Worm (Caenorhabditis elegans) whole organism, mixed stage, embryonic: ENCODE results near the gene T05A12.4.

ENCODE experiments used
- M03D4.4 ChIP-seq: sonication (generic microtip); optimal IDR thresholded peaks from 2 replicates; lab custom pipeline; 2017; ENCODE audit warnings: mild to moderate bottlenecking, missing genetic modification characterization, missing compliant biosample characterization
- bed-3 ChIP-seq: fragments of 200-800 bp; sonication (Bioruptor generic); optimal IDR thresholded peaks from 3 replicates; lab custom pipeline; 2018; ENCODE audit warnings: mild to moderate bottlenecking, missing genetic modification characterization, moderate library complexity, missing compliant biosample characterization
- ceh-39 ChIP-seq: fragments of 150-350 bp; optimal IDR thresholded peaks from 2 replicates; lab custom pipeline; 2014; ENCODE audit warnings: missing biosample characterization, missing genetic modification characterization
- ceh-43 ChIP-seq: fragments of 200-800 bp; sonication (Bioruptor generic); optimal IDR thresholded peaks from 2 replicates; lab custom pipeline; 2018; ENCODE audit warnings: mild to moderate bottlenecking, missing genetic modification characterization, moderate library complexity, missing compliant biosample characterization
- ceh-83 ChIP-seq: fragments of 200-800 bp; sonication (Bioruptor generic); optimal IDR thresholded peaks from 2 replicates; lab custom pipeline; 2018; ENCODE audit warnings: mild to moderate bottlenecking, missing genetic modification characterization, missing compliant biosample characterization
- ces-1 ChIP-seq: fragments of 150-350 bp; optimal IDR thresholded peaks from 2 replicates; lab custom pipeline; 2014; ENCODE audit warnings: missing biosample characterization, missing genetic modification reagents, missing genetic modification characterization
- cnd-1 ChIP-seq: fragments of 200-800 bp; sonication (Bioruptor generic); optimal IDR thresholded peaks from 2 replicates; lab custom pipeline; 2018; ENCODE audit warnings: mild to moderate bottlenecking, missing genetic modification characterization, missing compliant biosample characterization
- drap-1 ChIP-seq: fragments of 200-800 bp; sonication (Bioruptor generic); optimal IDR thresholded peaks from 3 replicates; lab custom pipeline; 2018; ENCODE audit warnings: mild to moderate bottlenecking, missing genetic modification characterization, missing compliant biosample characterization
- elt-1 ChIP-seq: sonication (generic microtip); optimal IDR thresholded peaks from 2 replicates; lab custom pipeline; 2017; ENCODE audit warnings: missing genetic modification characterization, mild to moderate bottlenecking, missing compliant biosample characterization, antibody characterized with exemption, moderate library complexity, borderline replicate concordance; ENCODE audit not compliant: insufficient read depth
- elt-3 ChIP-seq: fragments of 150-350 bp; optimal IDR thresholded peaks from 2 replicates; lab custom pipeline; 2014; ENCODE audit warnings: missing biosample characterization, missing genetic modification characterization
- flh-1 ChIP-seq: fragments of 200-800 bp; sonication (Bioruptor generic); optimal IDR thresholded peaks from 2 replicates; lab custom pipeline; 2018; ENCODE audit warnings: mild to moderate bottlenecking, missing genetic modification characterization, moderate library complexity, missing compliant biosample characterization
- hlh-1 ChIP-seq: fragments of 150-350 bp; optimal IDR thresholded peaks from 2 replicates; lab custom pipeline; 2014; ENCODE audit warnings: missing biosample characterization, missing genetic modification reagents, missing genetic modification characterization
- lin-13 ChIP-seq: fragments of 150-350 bp; optimal IDR thresholded peaks from 2 replicates; lab custom pipeline; 2014; ENCODE audit warnings: missing biosample characterization, missing genetic modification characterization
- lin-32 ChIP-seq: fragments of 200-800 bp; sonication (Bioruptor generic); optimal IDR thresholded peaks from 2 replicates; lab custom pipeline; 2018; ENCODE audit warnings: mild to moderate bottlenecking, missing genetic modification characterization, missing compliant biosample characterization
- lsy-2 ChIP-seq: fragments of 150-350 bp; optimal IDR thresholded peaks from 2 replicates; lab custom pipeline; 2014; ENCODE audit warnings: missing biosample characterization, missing genetic modification characterization
- mab-5 ChIP-seq: fragments of 150-350 bp; optimal IDR thresholded peaks from 2 replicates; lab custom pipeline; 2014; ENCODE audit warnings: missing biosample characterization, missing genetic modification characterization
- mep-1 ChIP-seq: fragments of 150-350 bp; optimal IDR thresholded peaks from 2 replicates; lab custom pipeline; 2017; ENCODE audit warnings: missing biosample characterization, missing genetic modification reagents, missing genetic modification characterization, inconsistent platforms
- mls-2 ChIP-seq: sonication (generic microtip); optimal IDR thresholded peaks from 2 replicates; lab custom pipeline; 2016; ENCODE audit warnings: mild to moderate bottlenecking, missing genetic modification characterization, moderate library complexity, missing compliant biosample characterization
- nhr-12 ChIP-seq: fragments of 150-350 bp; optimal IDR thresholded peaks from 2 replicates; lab custom pipeline; 2014; ENCODE audit warnings: missing biosample characterization, missing genetic modification characterization
- nhr-2 ChIP-seq: fragments of 150-350 bp; optimal IDR thresholded peaks from 2 replicates; lab custom pipeline; 2014; ENCODE audit warnings: missing biosample characterization, missing genetic modification characterization
- nhr-76 ChIP-seq: sonication (generic microtip); optimal IDR thresholded peaks from 2 replicates; lab custom pipeline; 2017; ENCODE audit warnings: missing biosample characterization, missing genetic modification characterization
- pha-4 ChIP-seq: fragments of 150-350 bp; optimal IDR thresholded peaks from 2 replicates; lab custom pipeline; 2018; ENCODE audit warnings: missing biosample characterization, missing genetic modification reagents, missing genetic modification characterization
- sem-2 ChIP-seq: fragments of 200-800 bp; sonication (Bioruptor generic); optimal IDR thresholded peaks from 2 replicates; lab custom pipeline; 2018; ENCODE audit warnings: mild to moderate bottlenecking, missing genetic modification characterization, missing compliant biosample characterization
- snpc-4 ChIP-seq: fragments of 150-350 bp; optimal IDR thresholded peaks from 2 replicates; lab custom pipeline; 2014; ENCODE audit warnings: missing biosample characterization, missing genetic modification characterization
- sptf-1 ChIP-seq: sonication (generic microtip); optimal IDR thresholded peaks from 2 replicates; lab custom pipeline; 2017; ENCODE audit warnings: mild to moderate bottlenecking, missing genetic modification characterization, moderate library complexity, missing compliant biosample characterization
- tbx-8 ChIP-seq: fragments of 200-800 bp; sonication (Bioruptor generic); optimal IDR thresholded peaks from 2 replicates; lab custom pipeline; 2018; ENCODE audit warnings: mild to moderate bottlenecking, missing genetic modification characterization, moderate library complexity, missing compliant biosample characterization
- unc-120 ChIP-seq: sonication (generic microtip); optimal IDR thresholded peaks from 2 replicates; lab custom pipeline; 2017; ENCODE audit warnings: missing genetic modification characterization, missing compliant biosample characterization; ENCODE audit not compliant: poor library complexity, severe bottlenecking
- unc-39 ChIP-seq: fragments of 150-350 bp; optimal IDR thresholded peaks from 2 replicates; lab custom pipeline; 2014; ENCODE audit warnings: missing biosample characterization, missing genetic modification characterization
- unc-62 ChIP-seq: fragments of 150-350 bp; optimal IDR thresholded peaks from 2 replicates; lab custom pipeline; 2014; ENCODE audit warnings: missing biosample characterization, missing genetic modification reagents, missing genetic modification characterization
- zip-8 ChIP-seq: fragments of 150-350 bp; optimal IDR thresholded peaks from 2 replicates; lab custom pipeline; 2014; ENCODE audit warnings: missing biosample characterization, missing genetic modification characterization
- ztf-11 ChIP-seq: fragments of 150-350 bp; optimal IDR thresholded peaks from 2 replicates; lab custom pipeline; 2014; ENCODE audit warnings: missing biosample characterization, missing genetic modification characterization

T05A12.4 gene

DNA sequence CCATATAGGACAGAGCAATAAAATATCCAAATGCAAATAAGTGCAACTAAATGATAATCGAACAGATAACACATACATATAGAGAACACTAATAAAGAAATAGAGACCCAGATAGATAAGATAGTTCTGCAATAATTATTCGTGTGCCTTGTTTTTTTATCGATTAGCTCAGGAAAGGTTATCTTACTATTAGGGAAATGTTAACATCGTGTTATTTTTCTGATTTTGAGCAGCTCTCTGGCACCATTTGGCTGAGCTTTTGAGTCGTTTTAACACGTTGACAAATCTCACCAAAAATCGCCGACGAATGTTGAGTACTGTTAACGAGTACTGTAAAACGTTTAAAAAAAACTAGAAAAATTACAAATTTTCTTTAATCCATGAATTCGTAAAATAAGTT lies 40.7 kb downstream of the T05A12.4 start, which contains the start of gene cest-6:
Gene cest-6 (minus strand): TSS at position 101 of the 400 bp plus-strand sequence.
- TF ChIP-seq cnd-1 (tag; lab: Kevin White, UChicago), result no peak
- no peak for TF ChIP-seq elt-3 (tag; lab: Kevin White, UChicago)
- TF ChIP-seq ztf-11 (tag; lab: Kevin White, UChicago), result no peak
- TF ChIP-seq flh-1 (GFP tag; lab: Kevin White, UChicago), result no peak
- TF ChIP-seq ceh-39 (tag; lab: Kevin White, UChicago), result no peak
- TF ChIP-seq snpc-4, result no peak
- TF ChIP-seq unc-39 (tag; lab: Kevin White, UChicago), result no peak
- TF ChIP-seq pha-4 (tag; lab: Kevin White, UChicago), result no peak
- no peak for TF ChIP-seq mep-1 (tag; lab: Kevin White, UChicago)
- no peak for TF ChIP-seq mab-5 (tag; lab: Kevin White, UChicago)
- no peak for TF ChIP-seq mls-2 (tag; lab: Kevin White, UChicago)
- TF ChIP-seq bed-3 (GFP tag; lab: Kevin White, UChicago), result no peak
- TF ChIP-seq lin-32 (GFP tag; lab: Kevin White, UChicago), result no peak
- TF ChIP-seq sem-2 (GFP tag; lab: Kevin White, UChicago), result no peak

DNA sequence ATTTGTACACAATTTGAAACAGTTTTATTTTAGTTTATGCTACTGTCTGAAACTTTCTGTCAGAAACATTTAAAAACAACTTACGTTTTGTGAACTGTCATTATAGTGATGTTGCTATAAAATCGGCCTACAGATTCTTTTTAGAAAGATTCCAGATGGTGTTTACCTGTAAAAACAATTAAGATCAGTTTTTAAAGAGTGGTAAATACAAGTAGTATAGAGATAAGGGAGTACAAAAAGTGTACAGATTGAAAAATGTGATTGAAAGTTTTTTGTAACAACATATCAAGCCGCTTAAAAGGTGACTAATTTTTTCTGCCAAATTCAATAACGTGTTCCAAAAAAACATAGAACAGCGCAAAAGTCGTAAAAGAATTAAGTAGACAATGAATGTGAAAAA lies 49.8 kb downstream of the T05A12.4 start, which contains the start of gene npr-12:
Gene npr-12 (minus strand): TSS at position 101 of the 400 bp plus-strand sequence.
- TF ChIP-seq ceh-39 (tag; lab: Kevin White, UChicago), result no peak
- no peak for TF ChIP-seq bed-3 (GFP tag; lab: Kevin White, UChicago)
- TF ChIP-seq mls-2 (tag; lab: Kevin White, UChicago), result no peak
- no peak for TF ChIP-seq elt-1 (tag; lab: Kevin White, UChicago)
- no peak for TF ChIP-seq drap-1 (GFP tag; lab: Kevin White, UChicago)
- no peak for TF ChIP-seq unc-39 (tag; lab: Kevin White, UChicago)
- no peak for TF ChIP-seq flh-1 (GFP tag; lab: Kevin White, UChicago)
- TF ChIP-seq hlh-1 (tag; lab: Kevin White, UChicago), result no peak
- no peak for TF ChIP-seq tbx-8
- no peak for TF ChIP-seq M03D4.4 (tag; lab: Kevin White, UChicago)
- no peak for TF ChIP-seq mab-5 (tag; lab: Kevin White, UChicago)
- no peak for TF ChIP-seq ceh-83 (GFP tag; lab: Kevin White, UChicago)
- no peak for TF ChIP-seq lin-13
- no peak for TF ChIP-seq nhr-12
- no peak for TF ChIP-seq sptf-1 (tag; lab: Kevin White, UChicago)
- TF ChIP-seq cnd-1 (tag; lab: Kevin White, UChicago), result no peak
- TF ChIP-seq nhr-76 (tag; lab: Kevin White, UChicago), result no peak

ce11 chrIV:6941101-6941500 lies 53.4 kb downstream of the T05A12.4 start:
- TF ChIP-seq drap-1 (GFP tag; lab: Kevin White, UChicago) (no peak), bed-3 (GFP tag; lab: Kevin White, UChicago) (no peak), ztf-11 (tag; lab: Kevin White, UChicago) (no peak), lsy-2 (tag; lab: Kevin White, UChicago) (no peak), ces-1 (GFP tag; lab: Kevin White, UChicago) (no peak), nhr-2 (tag; lab: Kevin White, UChicago) (no peak), sptf-1 (tag; lab: Kevin White, UChicago) (no peak), unc-120 (no peak), ceh-83 (GFP tag; lab: Kevin White, UChicago) (no peak)

- TF ChIP-seq ces-1 (GFP tag; lab: Kevin White, UChicago) (no peak), zip-8 (tag; lab: Kevin White, UChicago) (no peak), unc-120 (peak; percentile 27), elt-1 (tag; lab: Kevin White, UChicago) (no peak), pha-4 (tag; lab: Kevin White, UChicago) (no peak), ceh-43 (GFP tag; lab: Kevin White, UChicago) (no peak), unc-62 (peak; percentile 95), hlh-1 (tag; lab: Kevin White, UChicago) (peak; percentile 92)
- TF ChIP-seq, all 35 proteins: peak for 3
Measured at ce11 chrIV:6946832-6947231, 59.1 kb downstream of the T05A12.4 start.
